Worm (Caenorhabditis elegans) whole organism, young adult: ENCODE data around the gene moc-1.
A peak's percentile ranks its signal among the peaks of the same experiment; 100 is the strongest.

Source experiments
- F23B12.7 ChIP-seq: sonication (generic microtip); optimal IDR thresholded peaks from 2 replicates; lab custom pipeline; 2017; ENCODE audit warnings: missing genetic modification characterization, mild to moderate bottlenecking, missing compliant biosample characterization, antibody characterized with exemption, moderate library complexity; ENCODE audit not compliant: insufficient read depth
- F57C9.4 ChIP-seq: sonication (generic microtip); optimal IDR thresholded peaks from 2 replicates; lab custom pipeline; 2017; ENCODE audit warnings: mild to moderate bottlenecking, missing genetic modification characterization, missing compliant biosample characterization
- K11D2.4 ChIP-seq: fragments of 200-800 bp; sonication (Bioruptor generic); IDR thresholded peaks from 2 replicates; pipeline ENCODE4 v1.3.6; 2022; ENCODE audit warnings: missing genetic modification reagents, missing genetic modification characterization, missing compliant biosample characterization
- T07F8.4 ChIP-seq: sonication (generic microtip); optimal IDR thresholded peaks from 2 replicates; lab custom pipeline; 2016; ENCODE audit warnings: mild to moderate bottlenecking, missing genetic modification characterization, moderate library complexity, missing compliant biosample characterization
- T26A5.8 ChIP-seq: sonication (generic microtip); optimal IDR thresholded peaks from 2 replicates; lab custom pipeline; 2016; ENCODE audit warnings: missing genetic modification characterization, missing compliant biosample characterization
- Y79H2A.3 ChIP-seq: fragments of 200-800 bp; sonication (Bioruptor generic); conservative IDR thresholded peaks from 2 replicates; pipeline ENCODE4 v1.3.6; 2022; ENCODE audit warnings: missing genetic modification reagents, missing genetic modification characterization, missing compliant biosample characterization
- ZK185.1 ChIP-seq: sonication (generic microtip); optimal IDR thresholded peaks from 2 replicates; lab custom pipeline; 2016; ENCODE audit warnings: mild to moderate bottlenecking, missing genetic modification characterization, missing compliant biosample characterization; ENCODE audit not compliant: poor library complexity, severe bottlenecking
- bed-2 ChIP-seq: fragments of 200-800 bp; sonication (Bioruptor generic); IDR thresholded peaks from 2 replicates; pipeline ENCODE4 v1.3.6; 2022; ENCODE audit warnings: missing genetic modification reagents, missing genetic modification characterization, missing compliant biosample characterization
- ceh-58 ChIP-seq: fragments of 200-800 bp; sonication (Bioruptor generic); IDR thresholded peaks from 2 replicates; pipeline ENCODE4 v1.3.6; 2022; ENCODE audit warnings: missing genetic modification characterization, missing compliant biosample characterization
- die-1 ChIP-seq: sonication (generic microtip); optimal IDR thresholded peaks from 2 replicates; lab custom pipeline; 2016; ENCODE audit warnings: missing genotype, mild to moderate bottlenecking, missing genetic modification characterization, missing compliant biosample characterization
- dox-1 ChIP-seq: fragments of 200-800 bp; sonication (Bioruptor generic); IDR thresholded peaks from 2 replicates; pipeline ENCODE4 v1.3.6; 2022; ENCODE audit warnings: missing genetic modification reagents, missing genetic modification characterization, missing compliant biosample characterization
- dpff-1 ChIP-seq: sonication (generic microtip); optimal IDR thresholded peaks from 2 replicates; lab custom pipeline; 2017; ENCODE audit warnings: mild to moderate bottlenecking, missing genetic modification characterization, missing compliant biosample characterization
- efl-1 ChIP-seq: fragments of 150-350 bp; optimal IDR thresholded peaks from 2 replicates; lab custom pipeline; 2014; ENCODE audit warnings: missing biosample characterization, missing genetic modification reagents, missing genetic modification characterization
- egl-18 ChIP-seq: fragments of 200-800 bp; sonication (Bioruptor generic); IDR thresholded peaks from 2 replicates; pipeline ENCODE4 v1.3.6; 2022; ENCODE audit warnings: missing genetic modification reagents, missing genetic modification characterization, missing compliant biosample characterization
- ets-4 ChIP-seq: fragments of 200-800 bp; sonication (Bioruptor generic); optimal IDR thresholded peaks from 2 replicates; lab custom pipeline; 2018; ENCODE audit warnings: mild to moderate bottlenecking, missing genetic modification characterization, missing compliant biosample characterization
- fkh-3 ChIP-seq: sonication (generic microtip); optimal IDR thresholded peaks from 2 replicates; lab custom pipeline; 2016; ENCODE audit warnings: mild to moderate bottlenecking, missing genetic modification characterization, missing compliant biosample characterization
- him-1 ChIP-seq: sonication (generic microtip); optimal IDR thresholded peaks from 2 replicates; lab custom pipeline; 2016; ENCODE audit warnings: missing genotype, missing genetic modification reagents, missing genetic modification characterization, missing compliant biosample characterization
- hmg-20 ChIP-seq: fragments of 200-800 bp; sonication (Bioruptor generic); IDR thresholded peaks from 2 replicates; pipeline ENCODE4 v1.3.6; 2022; ENCODE audit warnings: missing genetic modification reagents, missing genetic modification characterization, missing compliant biosample characterization
- hsf-1 ChIP-seq: fragments of 200-800 bp; sonication (Bioruptor generic); IDR thresholded peaks from 2 replicates; pipeline ENCODE4 v1.3.6; 2022; ENCODE audit warnings: missing genetic modification reagents, missing genetic modification characterization, missing compliant biosample characterization
- let-526 ChIP-seq: fragments of 200-800 bp; sonication (Bioruptor generic); IDR thresholded peaks from 2 replicates; pipeline ENCODE4 v1.3.6; 2022; ENCODE audit warnings: missing genetic modification reagents, missing genetic modification characterization, missing compliant biosample characterization
- lin-40 ChIP-seq: sonication (generic microtip); optimal IDR thresholded peaks from 2 replicates; lab custom pipeline; 2016; ENCODE audit warnings: missing genetic modification characterization, mild to moderate bottlenecking, missing compliant biosample characterization, missing genotype, missing genetic modification reagents
- lir-1 ChIP-seq: fragments of 200-800 bp; sonication (Bioruptor generic); conservative IDR thresholded peaks from 2 replicates; pipeline ENCODE4 v1.3.6; 2022; ENCODE audit warnings: missing genetic modification reagents, missing genetic modification characterization, missing compliant biosample characterization
- mcd-1 ChIP-seq: fragments of 200-800 bp; sonication (Bioruptor generic); IDR thresholded peaks from 2 replicates; pipeline ENCODE4 v1.3.6; 2022; ENCODE audit warnings: missing genetic modification reagents, missing genetic modification characterization, missing compliant biosample characterization
- mel-28 ChIP-seq: sonication (generic microtip); optimal IDR thresholded peaks from 2 replicates; lab custom pipeline; 2016; ENCODE audit warnings: borderline replicate concordance, mild to moderate bottlenecking, missing genetic modification characterization, missing compliant biosample characterization
- mes-4 ChIP-seq: sonication (generic microtip); optimal IDR thresholded peaks from 2 replicates; lab custom pipeline; 2016; ENCODE audit warnings: missing genotype, missing genetic modification characterization, missing compliant biosample characterization
- nhr-179 ChIP-seq: sonication (generic microtip); optimal IDR thresholded peaks from 2 replicates; lab custom pipeline; 2016; ENCODE audit warnings: mild to moderate bottlenecking, missing genetic modification characterization, missing compliant biosample characterization
- rcor-1 ChIP-seq: fragments of 200-800 bp; sonication (Bioruptor generic); IDR thresholded peaks from 2 replicates; pipeline ENCODE4 v1.3.6; 2022; ENCODE audit warnings: missing genetic modification reagents, missing genetic modification characterization, missing compliant biosample characterization
- repo-1 ChIP-seq: sonication (generic microtip); optimal IDR thresholded peaks from 2 replicates; lab custom pipeline; 2017; ENCODE audit warnings: mild to moderate bottlenecking, missing genetic modification characterization, missing compliant biosample characterization
- somi-1 ChIP-seq: fragments of 200-800 bp; sonication (Bioruptor generic); optimal IDR thresholded peaks from 2 replicates; lab custom pipeline; 2018; ENCODE audit warnings: mild to moderate bottlenecking, missing genetic modification characterization, missing compliant biosample characterization
- unc-130 ChIP-seq: sonication (generic microtip); optimal IDR thresholded peaks from 2 replicates; lab custom pipeline; 2016; ENCODE audit warnings: missing genetic modification reagents, missing genetic modification characterization, missing compliant biosample characterization
- zim-3 ChIP-seq: sonication (generic microtip); optimal IDR thresholded peaks from 2 replicates; lab custom pipeline; 2017; ENCODE audit warnings: mild to moderate bottlenecking, missing genetic modification characterization, moderate library complexity, missing compliant biosample characterization
- ztf-18 ChIP-seq: sonication (generic microtip); optimal IDR thresholded peaks from 2 replicates; lab custom pipeline; 2016; ENCODE audit warnings: missing genotype, mild to moderate bottlenecking, missing genetic modification characterization, missing compliant biosample characterization
- ztf-26 ChIP-seq: sonication (generic microtip); optimal IDR thresholded peaks from 2 replicates; lab custom pipeline; 2017; ENCODE audit warnings: missing genetic modification characterization, missing compliant biosample characterization
- ztf-3 ChIP-seq: fragments of 200-800 bp; sonication (Bioruptor generic); optimal IDR thresholded peaks from 2 replicates; lab custom pipeline; 2018; ENCODE audit warnings: mild to moderate bottlenecking, missing genetic modification characterization, missing compliant biosample characterization

The moc-1 gene

DNA sequence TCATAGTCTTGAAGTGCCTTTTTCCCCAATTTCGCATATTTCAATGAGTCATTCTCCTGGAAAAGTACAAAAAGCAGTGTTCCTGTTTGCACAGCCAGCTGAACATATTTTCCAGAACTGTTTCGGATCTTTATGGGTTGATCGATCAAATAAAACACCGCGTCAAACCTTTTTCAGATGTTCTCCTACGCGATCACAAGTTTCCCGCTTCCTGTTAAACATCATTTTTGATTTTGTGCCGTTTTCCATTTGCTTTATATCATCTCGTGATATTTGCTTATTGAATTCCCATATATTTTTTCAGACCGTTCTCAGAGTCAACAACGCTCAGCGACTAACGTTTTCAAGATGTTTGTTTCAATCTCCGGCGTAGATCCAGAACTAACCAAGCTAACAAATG is 36.3 kb upstream of the moc-1 start, which contains the start of gene C07A4.3:
C07A4.3 (plus strand) TSS at position 301 of the 400 bp plus-strand sequence.
- TF ChIP-seq unc-130 (no peak), hmg-20 (GFP tag; lab: Robert Waterston, UW) (no peak), mcd-1 (GFP tag; lab: Robert Waterston, UW) (no peak), T26A5.8 (tag; lab: Kevin White, UChicago) (no peak), dpff-1 (no peak), Y79H2A.3 (GFP tag; lab: Robert Waterston, UW) (no peak), lir-1 (no peak), him-1 (tag; lab: Kevin White, UChicago) (no peak), ZK185.1 (tag; lab: Kevin White, UChicago) (no peak), egl-18 (no peak), hsf-1 (GFP tag; lab: Robert Waterston, UW) (no peak), somi-1 (GFP tag; lab: Kevin White, UChicago) (no peak), ztf-18 (tag; lab: Kevin White, UChicago) (no peak)
- TF ChIP-seq, all 124 proteins: peak for 0

ce11 chrX:10172004-10172584 is 33.7 kb upstream of the moc-1 start, which contains the start of gene C07A4.2:
TSS of gene C07A4.2 (plus strand) at chrX:10172198.
- TF ChIP-seq fkh-3 (tag; lab: Kevin White, UChicago) (no peak), mel-28 (tag; lab: Kevin White, UChicago) (no peak), ztf-3 (GFP tag; lab: Kevin White, UChicago) (no peak), mes-4 (tag; lab: Kevin White, UChicago) (no peak), him-1 (tag; lab: Kevin White, UChicago) (no peak), ets-4 (GFP tag; lab: Kevin White, UChicago) (no peak), rcor-1 (no peak), nhr-179 (tag; lab: Kevin White, UChicago) (no peak)

- TF ChIP-seq efl-1 (GFP tag; lab: Kevin White, UChicago): no peak
- no peak for TF ChIP-seq dox-1 (GFP tag; lab: Robert Waterston, UW)
- no peak for TF ChIP-seq let-526 (GFP tag; lab: Robert Waterston, UW)
- no peak for TF ChIP-seq zim-3 (tag; lab: Kevin White, UChicago)
- TF ChIP-seq ztf-3 (GFP tag; lab: Kevin White, UChicago): no peak
- no peak for TF ChIP-seq repo-1 (tag; lab: Kevin White, UChicago)
- TF ChIP-seq hsf-1 (GFP tag; lab: Robert Waterston, UW): no peak
- no peak for TF ChIP-seq F23B12.7 (tag; lab: Kevin White, UChicago)
- TF ChIP-seq, all 124 proteins: peak for 0
These were observed 32.2 kb upstream of the moc-1 start for ce11 chrX:10170598-10170997.

ce11 chrX:10168534-10168933 is 30.1 kb upstream of the moc-1 start:
- TF ChIP-seq ztf-26 (peak; percentile 16), mel-28 (tag; lab: Kevin White, UChicago) (no peak), efl-1 (GFP tag; lab: Kevin White, UChicago) (no peak), lin-40 (tag; lab: Kevin White, UChicago) (peak; percentile 13), F57C9.4 (tag; lab: Kevin White, UChicago) (no peak), ceh-58 (GFP tag; lab: Robert Waterston, UW) (no peak), die-1 (no peak), K11D2.4 (GFP tag; lab: Robert Waterston, UW) (0 out of 2 replicates have a peak, but pooled peaks have one; percentile 41), T07F8.4 (tag; lab: Kevin White, UChicago) (no peak), somi-1 (GFP tag; lab: Kevin White, UChicago) (peak; percentile 27), bed-2 (GFP tag; lab: Robert Waterston, UW) (no peak), hsf-1 (GFP tag; lab: Robert Waterston, UW) (no peak)
